Worm (Caenorhabditis elegans) whole organism, early embryonic: ENCODE measurements around the gene F53B3.5.

ENCODE experiments used
- B0310.2 ChIP-seq: sonication (generic microtip); optimal IDR thresholded peaks from 2 replicates; lab custom pipeline; 2016; ENCODE audit warnings: mild to moderate bottlenecking, missing genetic modification characterization, missing compliant biosample characterization
- F13C5.2 ChIP-seq: sonication (generic microtip); optimal IDR thresholded peaks from 2 replicates; lab custom pipeline; 2017; ENCODE audit warnings: mild to moderate bottlenecking, missing genetic modification characterization, inconsistent platforms, missing compliant biosample characterization
- aly-1 ChIP-seq: sonication (generic microtip); optimal IDR thresholded peaks from 2 replicates; lab custom pipeline; 2016; ENCODE audit warnings: missing genetic modification characterization, missing compliant biosample characterization
- ama-1 ChIP-seq: fragments of 150-350 bp; optimal IDR thresholded peaks from 2 replicates; lab custom pipeline; 2014
- ceh-13 ChIP-seq: fragments of 200-800 bp; sonication (Bioruptor generic); optimal IDR thresholded peaks from 2 replicates; lab custom pipeline; 2018; ENCODE audit warnings: mild to moderate bottlenecking, missing genetic modification characterization, missing compliant biosample characterization
- ceh-36 ChIP-seq: sonication (generic microtip); optimal IDR thresholded peaks from 2 replicates; lab custom pipeline; 2016; ENCODE audit warnings: missing genetic modification characterization, inconsistent platforms, missing compliant biosample characterization
- ets-7 ChIP-seq: sonication (generic microtip); optimal IDR thresholded peaks from 2 replicates; lab custom pipeline; 2016; ENCODE audit warnings: missing genotype, missing genetic modification characterization, missing compliant biosample characterization
- flt-1 ChIP-seq: fragments of 200-800 bp; sonication (Bioruptor generic); IDR thresholded peaks from 2 replicates; pipeline ENCODE4 v1.3.6; 2022; ENCODE audit warnings: missing genetic modification characterization, missing compliant biosample characterization
- hmbx-1 ChIP-seq: sonication (generic microtip); optimal IDR thresholded peaks from 2 replicates; lab custom pipeline; 2016; ENCODE audit warnings: mild to moderate bottlenecking, missing genetic modification characterization, missing compliant biosample characterization
- hmg-4 ChIP-seq: fragments of 200-800 bp; sonication (Bioruptor generic); optimal IDR thresholded peaks from 2 replicates; lab custom pipeline; 2018; ENCODE audit warnings: mild to moderate bottlenecking, missing genetic modification characterization, missing compliant biosample characterization
- hnd-1 ChIP-seq: sonication (generic microtip); optimal IDR thresholded peaks from 2 replicates; lab custom pipeline; 2016; ENCODE audit warnings: missing genetic modification characterization, missing compliant biosample characterization
- pes-1 ChIP-seq: fragments of 200-800 bp; sonication (Bioruptor generic); IDR thresholded peaks from 2 replicates; pipeline ENCODE4 v1.3.6; 2022; ENCODE audit warnings: missing genetic modification reagents, missing genetic modification characterization, missing compliant biosample characterization
- scrt-1 ChIP-seq: fragments of 200-800 bp; sonication (Bioruptor generic); IDR thresholded peaks from 2 replicates; pipeline ENCODE4 v1.3.6; 2022; ENCODE audit warnings: missing genetic modification characterization, missing compliant biosample characterization
- sea-1 ChIP-seq: fragments of 200-800 bp; sonication (Bioruptor generic); conservative IDR thresholded peaks from 2 replicates; pipeline ENCODE4 v1.3.6; 2022; ENCODE audit warnings: missing genetic modification characterization, missing compliant biosample characterization
- tbx-11 ChIP-seq: fragments of 200-800 bp; sonication (Bioruptor generic); IDR thresholded peaks from 2 replicates; pipeline ENCODE4 v1.3.6; 2022; ENCODE audit warnings: missing genetic modification characterization, missing compliant biosample characterization
- tbx-37 ChIP-seq: fragments of 200-800 bp; sonication (Bioruptor generic); conservative IDR thresholded peaks from 2 replicates; pipeline ENCODE4 v1.3.6; 2022; ENCODE audit warnings: missing genetic modification reagents, missing genetic modification characterization, missing compliant biosample characterization
- tra-4 ChIP-seq: sonication (generic microtip); optimal IDR thresholded peaks from 2 replicates; lab custom pipeline; 2017; ENCODE audit warnings: missing genetic modification characterization, missing compliant biosample characterization

The F53B3.5 gene

DNA sequence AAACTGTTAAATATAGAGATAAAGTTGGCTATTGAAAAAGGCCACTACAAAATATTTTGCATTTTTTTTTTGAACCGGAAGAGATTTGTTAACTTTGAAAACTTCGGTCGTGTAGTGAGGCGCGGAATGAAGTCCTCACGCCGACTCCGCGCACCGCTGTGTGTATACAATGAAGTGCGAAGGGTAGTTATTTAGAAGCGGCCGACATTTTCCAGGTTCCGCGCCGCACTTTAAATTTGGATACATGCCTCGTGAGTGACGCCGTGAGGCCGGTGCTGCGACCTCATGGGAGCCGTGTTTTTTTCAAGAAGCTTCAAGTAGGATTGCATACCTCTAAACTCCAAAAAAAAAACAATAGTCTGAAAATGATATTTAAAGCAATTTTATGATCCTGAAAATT, 12.5 kb upstream of the F53B3.5 start:
- TF ChIP-seq hnd-1 = no peak
- TF ChIP-seq flt-1 (GFP tag; lab: Robert Waterston, UW) = no peak
- no peak for TF ChIP-seq ets-7 (tag; lab: Kevin White, UChicago)
- no peak for TF ChIP-seq aly-1 (tag; lab: Kevin White, UChicago)
- no peak for TF ChIP-seq ama-1 (lab: Kevin White, UChicago)
- no peak for TF ChIP-seq B0310.2 (tag; lab: Kevin White, UChicago)
- TF ChIP-seq hmbx-1 (tag; lab: Kevin White, UChicago) = no peak
- TF ChIP-seq hmg-4 (GFP tag; lab: Kevin White, UChicago) = no peak

DNA sequence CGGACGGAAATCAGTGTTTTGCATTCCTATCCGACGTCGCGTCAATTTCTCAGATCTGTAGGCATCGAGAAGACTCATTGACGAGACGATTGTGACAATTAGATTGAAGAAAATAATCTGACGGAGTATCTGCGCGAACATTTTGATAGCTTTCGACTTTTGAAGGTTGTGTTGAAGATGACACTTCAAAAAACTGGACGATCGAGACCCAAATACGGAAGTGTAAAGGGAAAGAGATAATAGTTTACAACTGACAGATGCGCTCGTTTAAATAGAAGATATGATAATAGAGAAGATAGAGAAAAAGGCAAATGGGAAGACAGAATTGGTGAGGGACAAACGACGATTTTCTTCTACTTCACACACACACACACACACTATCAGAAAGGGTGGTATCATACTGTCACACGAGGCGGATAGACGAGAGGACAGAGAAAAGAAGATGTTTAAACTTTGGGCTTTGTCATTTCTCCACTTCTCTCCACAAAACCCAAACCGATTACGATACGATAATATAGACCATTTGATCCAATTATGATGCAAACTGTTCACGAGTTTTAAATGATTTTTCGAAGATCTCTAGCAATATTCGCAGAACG, 11.9 kb upstream of the F53B3.5 start, which contains the start of gene B0410.3:
B0410.3 (minus strand) TSS at position 351 of the 599 bp plus-strand sequence.
- TF ChIP-seq ceh-13 (GFP tag; lab: Kevin White, UChicago) (no peak), ama-1 (lab: Kevin White, UChicago) (no peak), flt-1 (GFP tag; lab: Robert Waterston, UW) (no peak), ceh-36 (tag; lab: Kevin White, UChicago) (no peak), hmg-4 (GFP tag; lab: Kevin White, UChicago) (no peak), aly-1 (tag; lab: Kevin White, UChicago) (no peak), tra-4 (tag; lab: Kevin White, UChicago) (no peak), hmbx-1 (tag; lab: Kevin White, UChicago) (no peak), hnd-1 (no peak), tbx-37 (GFP tag; lab: Robert Waterston, UW) (no peak), B0310.2 (tag; lab: Kevin White, UChicago) (no peak), pes-1 (GFP tag; lab: Robert Waterston, UW) (no peak)

DNA sequence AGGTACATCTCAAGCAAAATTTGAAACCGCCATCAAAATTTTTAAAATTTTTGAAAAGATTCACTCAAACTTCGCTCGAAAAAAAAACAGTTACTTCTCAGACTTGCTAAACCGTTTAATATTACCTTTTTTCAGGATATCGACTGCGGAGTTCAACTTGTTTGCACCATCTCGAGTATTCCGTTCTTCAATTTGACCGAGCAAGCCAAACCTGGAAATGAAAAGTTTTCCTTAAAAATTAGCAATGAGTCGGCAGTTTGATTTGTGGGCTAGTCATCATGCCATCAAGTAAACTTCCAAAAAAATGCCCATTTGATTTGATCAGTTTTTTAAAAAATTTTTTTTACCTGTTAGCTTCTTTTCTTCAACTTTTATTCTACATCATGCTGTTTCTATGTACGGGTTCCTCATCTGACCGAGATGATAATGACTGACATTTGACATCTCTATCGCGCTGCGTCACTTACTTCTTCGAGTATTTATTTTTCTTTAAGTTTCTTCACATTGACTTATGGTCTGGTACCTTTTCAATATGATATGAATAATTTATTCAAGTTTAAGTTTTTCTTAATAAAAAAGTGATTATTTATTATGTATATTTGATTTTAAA, 10.8 kb upstream of the F53B3.5 start:
- TF ChIP-seq sea-1 (GFP tag; lab: Robert Waterston, UW) (no peak), tbx-11 (GFP tag; lab: Robert Waterston, UW) (no peak), tra-4 (tag; lab: Kevin White, UChicago) (no peak), ama-1 (lab: Kevin White, UChicago) (no peak), hnd-1 (no peak), hmg-4 (GFP tag; lab: Kevin White, UChicago) (no peak), F13C5.2 (tag; lab: Kevin White, UChicago) (no peak), tbx-37 (GFP tag; lab: Robert Waterston, UW) (no peak), ets-7 (tag; lab: Kevin White, UChicago) (no peak), aly-1 (tag; lab: Kevin White, UChicago) (no peak), scrt-1 (GFP tag; lab: Robert Waterston, UW) (no peak), flt-1 (GFP tag; lab: Robert Waterston, UW) (no peak), B0310.2 (tag; lab: Kevin White, UChicago) (no peak), ceh-13 (GFP tag; lab: Kevin White, UChicago) (no peak), pes-1 (GFP tag; lab: Robert Waterston, UW) (no peak), hmbx-1 (tag; lab: Kevin White, UChicago) (no peak), ceh-36 (tag; lab: Kevin White, UChicago) (no peak)

DNA sequence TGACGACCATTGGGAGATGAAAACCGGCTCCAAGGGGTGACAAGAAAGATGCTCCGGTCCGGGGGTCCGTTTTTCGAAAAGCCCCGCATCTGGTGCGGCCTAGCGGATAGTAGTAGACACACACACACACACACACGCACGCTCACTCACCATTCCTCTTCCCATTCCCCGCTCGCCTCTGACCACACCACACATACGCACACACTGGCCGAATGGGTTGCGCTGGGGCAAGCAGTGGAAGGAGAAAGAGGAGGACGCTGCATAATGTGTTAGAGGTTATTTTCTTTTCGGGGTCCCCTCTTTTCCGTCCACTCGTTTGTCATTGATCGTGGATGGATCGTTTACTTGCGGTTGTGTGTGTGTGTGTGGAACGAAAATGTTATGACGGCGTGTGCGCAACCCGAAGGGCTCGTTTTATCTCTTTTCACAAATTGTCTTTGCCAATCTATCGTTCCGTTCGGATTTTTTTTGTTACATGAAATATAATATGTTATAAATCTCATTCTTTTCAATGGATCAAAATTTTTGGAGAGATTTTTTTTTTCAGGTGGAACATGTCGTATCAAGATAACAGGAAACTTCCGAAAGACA, 6.0 kb upstream of the F53B3.5 start, which contains the start of gene vang-1:
vang-1 (plus strand) TSS at position 541 of the 591 bp plus-strand sequence.
- TF ChIP-seq aly-1 (tag; lab: Kevin White, UChicago) (peak; percentile 11), hmbx-1 (tag; lab: Kevin White, UChicago) (no peak), F13C5.2 (tag; lab: Kevin White, UChicago) (peak; percentile 82), sea-1 (GFP tag; lab: Robert Waterston, UW) (peak; percentile 73; the same call in 1 of the 2 replicates), ceh-36 (tag; lab: Kevin White, UChicago) (peak; percentile 30), tbx-11 (GFP tag; lab: Robert Waterston, UW) (0 out of 2 replicates have a peak, but pooled peaks have one; percentile 61), tbx-37 (GFP tag; lab: Robert Waterston, UW) (peak; percentile 62), hmg-4 (GFP tag; lab: Kevin White, UChicago) (peak; percentile 98), hnd-1 (peak; percentile 2), ets-7 (tag; lab: Kevin White, UChicago) (no peak), pes-1 (GFP tag; lab: Robert Waterston, UW) (peak; percentile 64), B0310.2 (tag; lab: Kevin White, UChicago) (no peak), flt-1 (GFP tag; lab: Robert Waterston, UW) (peak; percentile 42; the same call in 1 of the 2 replicates)

DNA sequence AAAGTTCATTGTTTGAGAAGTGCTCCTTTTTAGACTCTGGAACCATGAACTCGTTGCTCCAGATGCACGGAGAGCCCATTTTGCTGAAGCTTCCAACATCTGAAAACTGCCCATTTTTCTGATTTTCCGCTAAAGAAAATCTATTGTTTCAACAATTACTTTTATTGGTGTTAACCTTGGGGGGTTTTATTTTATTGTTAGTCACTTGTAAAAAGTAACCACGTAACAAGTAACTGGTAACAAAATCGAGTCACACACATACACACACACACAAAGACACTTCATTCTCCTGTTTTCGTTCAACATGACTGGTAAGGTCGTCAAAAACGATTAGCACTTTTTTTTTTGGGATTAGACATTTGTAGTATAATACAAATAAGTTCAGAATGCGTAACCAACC, 1.9 kb downstream of the F53B3.5 start:
- no peak for TF ChIP-seq B0310.2 (tag; lab: Kevin White, UChicago)
- no peak for TF ChIP-seq pes-1 (GFP tag; lab: Robert Waterston, UW)
- no peak for TF ChIP-seq ama-1 (lab: Kevin White, UChicago)
- no peak for TF ChIP-seq tra-4 (tag; lab: Kevin White, UChicago)
- TF ChIP-seq hnd-1 = no peak
- TF ChIP-seq hmg-4 (GFP tag; lab: Kevin White, UChicago) = no peak
- TF ChIP-seq F13C5.2 (tag; lab: Kevin White, UChicago) = no peak

DNA sequence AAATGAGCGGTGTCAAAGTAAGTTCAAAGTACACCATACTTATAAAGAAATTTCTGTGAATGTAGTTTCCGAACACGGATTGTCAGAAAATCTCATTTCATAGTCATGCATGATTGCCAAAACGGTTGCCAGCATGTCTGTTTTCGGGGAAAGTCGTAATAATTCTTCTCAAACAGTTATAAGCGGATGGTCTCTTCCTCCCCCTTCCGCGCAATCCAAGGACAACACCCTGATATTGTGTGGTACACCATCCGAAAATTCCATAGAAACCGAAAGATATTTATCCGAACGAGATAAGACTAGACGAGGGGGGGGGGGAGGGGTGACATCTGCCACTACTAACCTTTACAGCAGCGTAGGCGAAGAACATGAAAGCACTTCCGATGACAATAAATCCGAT, 4.8 kb downstream of the F53B3.5 start:
- no peak for TF ChIP-seq scrt-1 (GFP tag; lab: Robert Waterston, UW)
- TF ChIP-seq ceh-36 (tag; lab: Kevin White, UChicago) = peak; percentile 19

DNA sequence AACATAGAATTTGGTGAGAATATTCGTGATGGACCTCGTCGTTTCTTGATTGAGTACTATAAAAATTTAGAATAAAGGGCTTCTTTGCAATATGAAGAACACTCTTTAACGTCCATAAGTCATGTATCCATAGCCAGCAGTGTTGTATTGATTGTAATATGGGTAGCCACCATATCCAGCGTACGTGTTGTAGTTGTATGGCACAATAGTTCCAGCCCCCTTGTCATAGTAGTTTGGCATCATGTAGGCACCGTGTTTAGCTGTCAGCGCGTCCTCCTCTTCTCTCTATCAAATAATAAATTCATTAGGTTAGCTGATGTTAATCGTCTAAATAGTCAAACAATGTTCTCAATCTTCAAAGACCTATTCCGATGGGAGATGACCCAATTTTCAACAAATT, 6.1 kb downstream of the F53B3.5 start:
- TF ChIP-seq ama-1 (lab: Kevin White, UChicago) = no peak
- TF ChIP-seq B0310.2 (tag; lab: Kevin White, UChicago) = no peak
- TF ChIP-seq tra-4 (tag; lab: Kevin White, UChicago) = no peak
- no peak for TF ChIP-seq aly-1 (tag; lab: Kevin White, UChicago)
- no peak for TF ChIP-seq hmg-4 (GFP tag; lab: Kevin White, UChicago)
- TF ChIP-seq F13C5.2 (tag; lab: Kevin White, UChicago) = no peak
- no peak for TF ChIP-seq pes-1 (GFP tag; lab: Robert Waterston, UW)
- TF ChIP-seq sea-1 (GFP tag; lab: Robert Waterston, UW) = no peak
- TF ChIP-seq flt-1 (GFP tag; lab: Robert Waterston, UW) = no peak
- TF ChIP-seq ceh-13 (GFP tag; lab: Kevin White, UChicago) = no peak
- TF ChIP-seq hnd-1 = no peak
- TF ChIP-seq tbx-11 (GFP tag; lab: Robert Waterston, UW) = no peak
- no peak for TF ChIP-seq tbx-37 (GFP tag; lab: Robert Waterston, UW)
